Worm (Caenorhabditis elegans) whole organism, L4 larva: ENCODE results near the gene Y48E1B.8.

ENCODE experiments used
- F26F4.8 ChIP-seq: fragments of 200-800 bp; sonication (Bioruptor generic); conservative IDR thresholded peaks from 2 replicates; pipeline ENCODE4 v1.3.6; 2022; ENCODE audit warnings: missing genetic modification characterization, missing compliant biosample characterization
- F49E8.2 ChIP-seq: sonication (generic microtip); optimal IDR thresholded peaks from 2 replicates; lab custom pipeline; 2016; ENCODE audit warnings: missing compliant biosample characterization, mild to moderate bottlenecking, missing genetic modification characterization, borderline replicate concordance
- T20F7.1 ChIP-seq: fragments of 200-800 bp; sonication (Bioruptor generic); optimal IDR thresholded peaks from 2 replicates; lab custom pipeline; 2018; ENCODE audit warnings: mild to moderate bottlenecking, missing genetic modification characterization, missing compliant biosample characterization
- ama-1 ChIP-seq: fragments of 150-350 bp; optimal IDR thresholded peaks from 2 replicates; lab custom pipeline; 2014; ENCODE audit warnings: inconsistent platforms, mixed read lengths
- dmd-9 ChIP-seq: fragments of 200-800 bp; sonication (Bioruptor generic); IDR thresholded peaks from 2 replicates; pipeline ENCODE4 v1.3.6; 2022; ENCODE audit warnings: missing genetic modification reagents, missing genetic modification characterization, missing compliant biosample characterization
- mdl-1 ChIP-seq, 2 experiments: fragments of 150-350 bp in 1 of 2; sonication (generic microtip) in 1 of 2; optimal IDR thresholded peaks; 2 replicates each; lab custom pipeline; 2014 to 2017; ENCODE audit warnings: missing biosample characterization in 2 of 2, missing genetic modification characterization in 2 of 2
- nhr-6 ChIP-seq: fragments of 150-350 bp; optimal IDR thresholded peaks from 2 replicates; lab custom pipeline; 2014; ENCODE audit warnings: missing biosample characterization, missing genetic modification characterization
- ztf-11 ChIP-seq: fragments of 150-350 bp; optimal IDR thresholded peaks from 2 replicates; lab custom pipeline; 2014; ENCODE audit warnings: missing biosample characterization, missing genetic modification characterization

ce11 chrII:13630690-13631089 is 45.2 kb downstream of the Y48E1B.8 start, which contains the start of the genes gst-17 and gst-18:
- TF ChIP-seq mdl-1 (tag; optimal IDR thresholded peaks at IDR 0.05; lab: Kevin White, UChicago) = no peak
- TF ChIP-seq F26F4.8 (GFP tag; lab: Robert Waterston, UW) = no peak
- TF ChIP-seq F49E8.2 (tag; lab: Kevin White, UChicago) = no peak
- TF ChIP-seq nhr-6 (tag; lab: Kevin White, UChicago) = no peak
- TF ChIP-seq T20F7.1 = no peak
- no peak for TF ChIP-seq ama-1 (lab: Kevin White, UChicago)
- no peak for TF ChIP-seq dmd-9
- no peak for TF ChIP-seq ztf-11 (tag; lab: Kevin White, UChicago)
